Worm (Caenorhabditis elegans) whole organism, L4/young adult: ENCODE data around the gene F28E10.4.

Source experiments
- W03F9.2 ChIP-seq: fragments of 150-350 bp; optimal IDR thresholded peaks from 2 replicates; lab custom pipeline; 2014; ENCODE audit warnings: missing biosample characterization, missing genetic modification characterization
- him-1 ChIP-seq: sonication (generic microtip); optimal IDR thresholded peaks from 2 replicates; lab custom pipeline; 2016; ENCODE audit warnings: missing genotype, missing genetic modification reagents, missing genetic modification characterization, missing compliant biosample characterization

ce11 chrIV:4567343-4567742 is at the start of gene F28E10.4:
- TF ChIP-seq him-1 (tag; lab: Kevin White, UChicago) (no peak), W03F9.2 (no peak)
